Worm (Caenorhabditis elegans) whole organism, young adult: ENCODE data around the gene cyn-10.

Experiments
- F33H1.4 ChIP-seq: fragments of 200-800 bp; sonication (Bioruptor generic); IDR thresholded peaks from 2 replicates; pipeline ENCODE4 v1.3.6; 2022; ENCODE audit warnings: missing genetic modification reagents, missing genetic modification characterization, missing compliant biosample characterization
- Y53G8AR.9 ChIP-seq: fragments of 200-800 bp; sonication (Bioruptor generic); conservative IDR thresholded peaks from 2 replicates; pipeline ENCODE4 v1.3.6; 2022; ENCODE audit warnings: missing genetic modification reagents, missing genetic modification characterization, missing compliant biosample characterization
- ZK185.1 ChIP-seq: sonication (generic microtip); optimal IDR thresholded peaks from 2 replicates; lab custom pipeline; 2016; ENCODE audit warnings: mild to moderate bottlenecking, missing genetic modification characterization, missing compliant biosample characterization; ENCODE audit not compliant: poor library complexity, severe bottlenecking
- attf-5 ChIP-seq: fragments of 200-800 bp; sonication (Bioruptor generic); optimal IDR thresholded peaks from 2 replicates; lab custom pipeline; 2018; ENCODE audit warnings: mild to moderate bottlenecking, missing genetic modification characterization, missing compliant biosample characterization
- ceh-27 ChIP-seq: fragments of 200-800 bp; sonication (Bioruptor generic); optimal IDR thresholded peaks from 2 replicates; lab custom pipeline; 2018; ENCODE audit warnings: mild to moderate bottlenecking, missing genetic modification characterization, moderate library complexity, missing compliant biosample characterization
- lir-1 ChIP-seq: fragments of 200-800 bp; sonication (Bioruptor generic); conservative IDR thresholded peaks from 2 replicates; pipeline ENCODE4 v1.3.6; 2022; ENCODE audit warnings: missing genetic modification reagents, missing genetic modification characterization, missing compliant biosample characterization
- mxl-1 ChIP-seq: sonication (generic microtip); optimal IDR thresholded peaks from 2 replicates; lab custom pipeline; 2016; ENCODE audit warnings: missing genetic modification characterization, missing compliant biosample characterization
- nfya-2 ChIP-seq: fragments of 200-800 bp; sonication (Bioruptor generic); IDR thresholded peaks from 2 replicates; pipeline ENCODE4 v1.3.6; 2022; ENCODE audit warnings: missing genetic modification reagents, missing genetic modification characterization, missing compliant biosample characterization
- nhr-80 ChIP-seq: sonication (generic microtip); optimal IDR thresholded peaks from 2 replicates; lab custom pipeline; 2016; ENCODE audit warnings: missing genetic modification characterization, missing compliant biosample characterization
- snpc-1.1 ChIP-seq: sonication (generic microtip); optimal IDR thresholded peaks from 2 replicates; lab custom pipeline; 2017; ENCODE audit warnings: missing genetic modification characterization, mild to moderate bottlenecking, missing compliant biosample characterization, antibody characterized with exemption, moderate library complexity, missing genotype, missing genetic modification reagents; ENCODE audit not compliant: insufficient read depth

The cyn-10 gene

DNA sequence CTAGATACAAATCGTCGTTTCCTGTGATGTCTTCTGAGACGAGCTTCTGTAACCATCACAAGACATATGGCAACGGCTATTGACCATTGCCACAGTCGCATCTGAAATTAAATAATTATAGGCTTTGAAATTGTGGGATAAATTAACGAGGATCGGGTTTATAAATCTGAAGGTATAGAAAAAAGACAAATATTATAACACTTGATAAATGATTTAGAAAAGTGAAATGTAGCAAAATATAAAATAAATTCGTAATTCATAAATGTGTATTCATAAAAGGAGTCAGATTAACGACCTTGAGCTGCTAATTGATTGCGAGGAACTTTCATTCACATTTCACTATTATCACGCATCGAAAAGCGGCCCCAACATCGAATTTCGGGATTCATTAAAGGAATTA lies 49.5 kb downstream of the cyn-10 start, which contains the start of gene aff-1:
Gene aff-1, minus strand, starts transcription at position 101 of the 400 bp plus-strand sequence.
- TF ChIP-seq mxl-1 (no peak), ceh-27 (GFP tag; lab: Kevin White, UChicago) (no peak), attf-5 (GFP tag; lab: Kevin White, UChicago) (no peak), lir-1 (GFP tag; lab: Robert Waterston, UW) (no peak), nhr-80 (tag; lab: Kevin White, UChicago) (no peak), snpc-1.1 (tag; lab: Kevin White, UChicago) (no peak), F33H1.4 (GFP tag; lab: Robert Waterston, UW) (no peak), ZK185.1 (no peak), Y53G8AR.9 (GFP tag; lab: Robert Waterston, UW) (no peak), nfya-2 (GFP tag; lab: Robert Waterston, UW) (no peak)
